In the genomic region with DNA sequence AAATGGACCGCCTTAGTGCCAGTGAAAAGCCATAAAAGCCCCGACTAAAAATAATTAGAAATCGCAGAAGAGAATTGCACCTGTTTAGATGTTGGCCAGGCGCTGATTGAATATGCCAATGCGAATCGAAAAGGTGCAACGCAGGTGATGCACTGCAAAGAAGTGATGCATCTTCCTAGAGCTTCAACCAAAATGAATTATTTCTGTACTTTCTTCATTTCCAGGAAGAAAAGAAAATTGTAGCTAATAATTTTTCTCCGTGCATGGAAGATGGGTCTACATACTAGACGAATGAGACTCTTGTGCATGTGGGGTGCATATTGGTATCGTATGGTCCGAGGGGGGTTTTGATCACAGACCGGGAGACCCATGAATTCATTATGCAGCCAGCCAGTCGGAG, we compare ENCODE assay signal across 3 fruit fly cellular contexts.
TF ChIP-seq lines count a peak whose summit lies in the region.

No protein-coding gene starts in this region.

- no peak for TF ChIP-seq CTCF in whole organism, embryonic (GFP tag; optimal IDR thresholded peaks at IDR 0.05; lab: Kevin White, UChicago)

TF ChIP-seq in whole organism, embryonic, 481 proteins besides CTCF, POLR2A, EP300 and RAD21:
- TF ChIP-seq chif (GFP tag; optimal IDR thresholded peaks at IDR 0.05; lab: Kevin White, UChicago): no peak
- TF ChIP-seq sens (GFP tag; lab: Kevin White, UChicago): peak; percentile 41
- peak; percentile 11 for TF ChIP-seq twi (tag; optimal IDR thresholded peaks at IDR 0.05; lab: Kevin White, UChicago)

TF ChIP-seq in whole organism, prepupa, 60 proteins besides CTCF, POLR2A, EP300 and RAD21:
- TF ChIP-seq achi (GFP tag; optimal IDR thresholded peaks at IDR 0.05; lab: Kevin White, UChicago) (no peak), acj6 (GFP tag; optimal IDR thresholded peaks at IDR 0.05; lab: Kevin White, UChicago) (peak; percentile 1), CG4318 (GFP tag; optimal IDR thresholded peaks at IDR 0.05; lab: Kevin White, UChicago) (peak; percentile 20), Sox14 (GFP tag; optimal IDR thresholded peaks at IDR 0.05; lab: Kevin White, UChicago) (peak; percentile 1), CG34406 (GFP tag; optimal IDR thresholded peaks at IDR 0.05; lab: Kevin White, UChicago) (no peak), CG6276 (GFP tag; optimal IDR thresholded peaks at IDR 0.05; lab: Kevin White, UChicago) (peak; percentile 18), CG6163 (GFP tag; IDR thresholded peaks at IDR 0.05; lab: Robert Waterston, UW) (0 out of 3 replicates have a peak, but pooled peaks have one; percentile 32), Eip78C (GFP tag; lab: Kevin White, UChicago) (peak; percentile 29), Lpt (GFP tag; optimal IDR thresholded peaks at IDR 0.05; lab: Kevin White, UChicago) (peak; percentile 25), CG10669 (GFP tag; optimal IDR thresholded peaks at IDR 0.05; lab: Kevin White, UChicago) (no peak), CG8119 (GFP tag; IDR thresholded peaks at IDR 0.05; lab: Robert Waterston, UW) (peak; percentile 35; the same call in 1 of the 3 replicates), pdm3 (GFP tag; optimal IDR thresholded peaks at IDR 0.05; lab: Kevin White, UChicago) (no peak), dac (GFP tag; optimal IDR thresholded peaks at IDR 0.05; lab: Kevin White, UChicago) (peak; percentile 3), CG32006 (GFP tag; optimal IDR thresholded peaks at IDR 0.05; lab: Kevin White, UChicago) (peak; percentile 63), Hr4 (GFP tag; optimal IDR thresholded peaks at IDR 0.05; lab: Kevin White, UChicago) (peak; percentile 56), CG15336 (GFP tag; IDR thresholded peaks at IDR 0.05; lab: Robert Waterston, UW) (0 out of 2 replicates have a peak, but pooled peaks have one; percentile 28), OdsH (GFP tag; optimal IDR thresholded peaks at IDR 0.05; lab: Kevin White, UChicago) (peak; percentile 18), svp (GFP tag; lab: Kevin White, UChicago) (peak; percentile 21)

TF ChIP-seq in whole organism, pupa, 21 proteins besides CTCF, POLR2A, EP300 and RAD21:
- TF ChIP-seq CG12605 (GFP tag; IDR thresholded peaks at IDR 0.05; lab: Robert Waterston, UW) (0 out of 2 replicates have a peak, but pooled peaks have one; percentile 34), rn (GFP tag; IDR thresholded peaks at IDR 0.05; lab: Robert Waterston, UW) (no peak), fd96Ca (GFP tag; IDR thresholded peaks at IDR 0.05; lab: Robert Waterston, UW) (no peak), CG34367 (tag; optimal IDR thresholded peaks at IDR 0.05; lab: Kevin White, UChicago) (no peak), CG8159 (tag; optimal IDR thresholded peaks at IDR 0.05; lab: Kevin White, UChicago) (no peak), CG8301 (tag; optimal IDR thresholded peaks at IDR 0.05; lab: Kevin White, UChicago) (peak; percentile 35), EcR (GFP tag; optimal IDR thresholded peaks at IDR 0.05; lab: Kevin White, UChicago) (no peak), CG14655 (GFP tag; optimal IDR thresholded peaks at IDR 0.05; lab: Kevin White, UChicago) (peak; percentile 61), CG17806 (tag; optimal IDR thresholded peaks at IDR 0.05; lab: Kevin White, UChicago) (peak; percentile 8), CG4496 (GFP tag; IDR thresholded peaks at IDR 0.05; lab: Robert Waterston, UW) (peak; percentile 58; the same call in 2 of the 3 replicates), Pif1A (GFP tag; optimal IDR thresholded peaks at IDR 0.05; lab: Kevin White, UChicago) (no peak), D1 (tag; optimal IDR thresholded peaks at IDR 0.05; lab: Kevin White, UChicago) (no peak), Ets98B (GFP tag; IDR thresholded peaks at IDR 0.05; lab: Robert Waterston, UW) (no peak), Pif1B (GFP tag; optimal IDR thresholded peaks at IDR 0.05; lab: Kevin White, UChicago) (no peak), CG10348 (GFP tag; IDR thresholded peaks at IDR 0.05; lab: Robert Waterston, UW) (no peak), Snoo (tag; optimal IDR thresholded peaks at IDR 0.05; lab: Kevin White, UChicago) (no peak), CG9948 (tag; optimal IDR thresholded peaks at IDR 0.05; lab: Kevin White, UChicago) (no peak), CG32121 (GFP tag; IDR thresholded peaks at IDR 0.05; lab: Robert Waterston, UW) (no peak), CG15710 (tag; optimal IDR thresholded peaks at IDR 0.05; lab: Kevin White, UChicago) (no peak), gl (tag; optimal IDR thresholded peaks at IDR 0.05; lab: Kevin White, UChicago) (no peak)
TF ChIP-seq in whole organism, pupa: peak in this region for 5.
